Worm (Caenorhabditis elegans) whole organism, L2 larva: ENCODE measurements around the gene F55E10.1.

Experiments used
- C34F6.9 ChIP-seq: fragments of 150-350 bp; optimal IDR thresholded peaks from 2 replicates; lab custom pipeline; 2014; ENCODE audit warnings: missing biosample characterization, missing genetic modification characterization
- F13H6.1 ChIP-seq: sonication (generic microtip); optimal IDR thresholded peaks from 2 replicates; lab custom pipeline; 2016; ENCODE audit warnings: missing genetic modification characterization, missing compliant biosample characterization
- R02D3.7 ChIP-seq: fragments of 150-350 bp; optimal IDR thresholded peaks from 2 replicates; lab custom pipeline; 2014; ENCODE audit warnings: missing biosample characterization, missing genetic modification characterization
- Y55F3AM.14 ChIP-seq: fragments of 200-800 bp; sonication (Bioruptor generic); optimal IDR thresholded peaks from 2 replicates; lab custom pipeline; 2018; ENCODE audit warnings: mild to moderate bottlenecking, missing genetic modification characterization, missing compliant biosample characterization
- ZK546.5 ChIP-seq: sonication (generic microtip); optimal IDR thresholded peaks from 2 replicates; lab custom pipeline; 2017; ENCODE audit warnings: missing biosample characterization, missing genetic modification characterization
- alr-1 ChIP-seq: fragments of 150-350 bp; optimal IDR thresholded peaks from 2 replicates; lab custom pipeline; 2014; ENCODE audit warnings: missing biosample characterization, missing genetic modification characterization
- aly-2 ChIP-seq: fragments of 150-350 bp; optimal IDR thresholded peaks from 2 replicates; lab custom pipeline; 2014; ENCODE audit warnings: missing biosample characterization, missing genetic modification characterization
- ama-1 ChIP-seq: fragments of 150-350 bp; optimal IDR thresholded peaks from 2 replicates; lab custom pipeline; 2018; ENCODE audit warnings: inconsistent platforms
- blmp-1 ChIP-seq: sonication (generic microtip); optimal IDR thresholded peaks from 2 replicates; lab custom pipeline; 2017; ENCODE audit warnings: missing genetic modification characterization, mild to moderate bottlenecking, missing compliant biosample characterization, antibody characterized with exemption, moderate library complexity; ENCODE audit not compliant: insufficient read depth
- ceh-16 ChIP-seq: fragments of 150-350 bp; optimal IDR thresholded peaks from 2 replicates; lab custom pipeline; 2014; ENCODE audit warnings: missing biosample characterization, missing genetic modification characterization
- ceh-82 ChIP-seq: fragments of 150-350 bp; optimal IDR thresholded peaks from 2 replicates; lab custom pipeline; 2014; ENCODE audit warnings: missing biosample characterization, missing genetic modification characterization
- crh-2 ChIP-seq: sonication (generic microtip); optimal IDR thresholded peaks from 2 replicates; lab custom pipeline; 2017; ENCODE audit warnings: missing biosample characterization, missing genetic modification characterization
- elt-1 ChIP-seq: fragments of 150-350 bp; optimal IDR thresholded peaks from 2 replicates; lab custom pipeline; 2014; ENCODE audit warnings: missing biosample characterization, missing genetic modification characterization
- fos-1 ChIP-seq: fragments of 150-350 bp; optimal IDR thresholded peaks from 2 replicates; lab custom pipeline; 2014; ENCODE audit warnings: missing biosample characterization, missing genetic modification characterization
- gmeb-1 ChIP-seq: fragments of 150-350 bp; optimal IDR thresholded peaks from 2 replicates; lab custom pipeline; 2014; ENCODE audit warnings: missing biosample characterization, missing genetic modification characterization
- lin-11 ChIP-seq: fragments of 150-350 bp; sonication (generic microtip); optimal IDR thresholded peaks from 2 replicates; lab custom pipeline; 2014; ENCODE audit warnings: missing biosample characterization, missing genetic modification characterization, inconsistent platforms, mixed read lengths
- lin-13 ChIP-seq: fragments of 150-350 bp; optimal IDR thresholded peaks from 2 replicates; lab custom pipeline; 2014; ENCODE audit warnings: missing biosample characterization, missing genetic modification reagents, missing genetic modification characterization
- lsy-2 ChIP-seq, 2 experiments: fragments of 150-350 bp in 1 of 2; sonication (generic microtip) in 1 of 2; optimal IDR thresholded peaks; 2 replicates each; lab custom pipeline; 2014 to 2017; ENCODE audit warnings: missing biosample characterization in 2 of 2, missing genetic modification characterization in 2 of 2
- mab-5 ChIP-seq: fragments of 150-350 bp; optimal IDR thresholded peaks from 2 replicates; lab custom pipeline; 2014; ENCODE audit warnings: missing biosample characterization, missing genetic modification characterization
- mdl-1 ChIP-seq, 2 experiments: fragments of 150-350 bp in 1 of 2; sonication (generic microtip) in 1 of 2; optimal IDR thresholded peaks; 2 replicates each; lab custom pipeline; 2017; ENCODE audit warnings: missing biosample characterization in 2 of 2, missing genetic modification characterization in 2 of 2
- nhr-10 ChIP-seq: sonication (generic microtip); optimal IDR thresholded peaks from 2 replicates; lab custom pipeline; 2017; ENCODE audit warnings: missing biosample characterization, missing genetic modification characterization
- nhr-11 ChIP-seq: fragments of 150-350 bp; optimal IDR thresholded peaks from 2 replicates; lab custom pipeline; 2014; ENCODE audit warnings: missing biosample characterization, missing genetic modification characterization
- nhr-12 ChIP-seq: fragments of 150-350 bp; optimal IDR thresholded peaks from 2 replicates; lab custom pipeline; 2014; ENCODE audit warnings: missing biosample characterization, missing genetic modification characterization
- nhr-129 ChIP-seq: fragments of 150-350 bp; optimal IDR thresholded peaks from 2 replicates; lab custom pipeline; 2014; ENCODE audit warnings: missing biosample characterization, missing genetic modification characterization
- nhr-21 ChIP-seq: fragments of 150-350 bp; optimal IDR thresholded peaks from 2 replicates; lab custom pipeline; 2014; ENCODE audit warnings: missing biosample characterization, missing genetic modification characterization
- nhr-23 ChIP-seq: fragments of 150-350 bp; optimal IDR thresholded peaks from 2 replicates; lab custom pipeline; 2014; ENCODE audit warnings: missing biosample characterization, missing genetic modification reagents, missing genetic modification characterization
- nhr-25 ChIP-seq: fragments of 150-350 bp; sonication (generic microtip); optimal IDR thresholded peaks from 3 replicates; lab custom pipeline; 2014; ENCODE audit warnings: missing biosample characterization, missing genetic modification characterization
- nhr-6 ChIP-seq: fragments of 150-350 bp; optimal IDR thresholded peaks from 2 replicates; lab custom pipeline; 2014; ENCODE audit warnings: missing biosample characterization, missing genetic modification characterization
- nhr-77 ChIP-seq: fragments of 150-350 bp; optimal IDR thresholded peaks from 2 replicates; lab custom pipeline; 2014; ENCODE audit warnings: missing biosample characterization, missing genetic modification characterization
- peb-1 ChIP-seq: fragments of 150-350 bp; optimal IDR thresholded peaks from 2 replicates; lab custom pipeline; 2014; ENCODE audit warnings: missing biosample characterization, missing genetic modification characterization
- sma-3 ChIP-seq: sonication (generic microtip); optimal IDR thresholded peaks from 2 replicates; lab custom pipeline; 2016; ENCODE audit warnings: missing genetic modification reagents, missing genetic modification characterization, missing compliant biosample characterization
- sma-9 ChIP-seq, 2 experiments: fragments of 150-350 bp in 1 of 2; sonication (generic microtip) in 1 of 2; optimal IDR thresholded peaks; 2 replicates each; lab custom pipeline; 2014 to 2016; ENCODE audit warnings: missing genetic modification characterization in 2 of 2, mild to moderate bottlenecking in 1 of 2, missing biosample characterization in 1 of 2, missing compliant biosample characterization in 1 of 2, missing genetic modification reagents in 1 of 2, moderate library complexity in 1 of 2
- unc-39 ChIP-seq: fragments of 150-350 bp; optimal IDR thresholded peaks from 2 replicates; lab custom pipeline; 2014; ENCODE audit warnings: missing biosample characterization, missing genetic modification characterization
- unc-55 ChIP-seq: fragments of 150-350 bp; sonication (generic microtip); optimal IDR thresholded peaks from 3 replicates; lab custom pipeline; 2014; ENCODE audit warnings: missing biosample characterization, missing genetic modification reagents, missing genetic modification characterization
- unc-62 ChIP-seq: fragments of 150-350 bp; optimal IDR thresholded peaks from 2 replicates; lab custom pipeline; 2014; ENCODE audit warnings: missing biosample characterization, missing genetic modification reagents, missing genetic modification characterization
- zag-1 ChIP-seq: fragments of 150-350 bp; optimal IDR thresholded peaks from 2 replicates; lab custom pipeline; 2014; ENCODE audit warnings: missing biosample characterization, missing genetic modification characterization
- ztf-1 ChIP-seq: fragments of 200-800 bp; sonication (Bioruptor generic); conservative IDR thresholded peaks from 2 replicates; pipeline ENCODE4 v1.3.6; 2022; ENCODE audit warnings: missing genetic modification characterization, missing compliant biosample characterization
- ztf-4 ChIP-seq: fragments of 150-350 bp; optimal IDR thresholded peaks from 2 replicates; lab custom pipeline; 2014; ENCODE audit warnings: missing biosample characterization, missing genetic modification characterization

The F55E10.1 gene

DNA sequence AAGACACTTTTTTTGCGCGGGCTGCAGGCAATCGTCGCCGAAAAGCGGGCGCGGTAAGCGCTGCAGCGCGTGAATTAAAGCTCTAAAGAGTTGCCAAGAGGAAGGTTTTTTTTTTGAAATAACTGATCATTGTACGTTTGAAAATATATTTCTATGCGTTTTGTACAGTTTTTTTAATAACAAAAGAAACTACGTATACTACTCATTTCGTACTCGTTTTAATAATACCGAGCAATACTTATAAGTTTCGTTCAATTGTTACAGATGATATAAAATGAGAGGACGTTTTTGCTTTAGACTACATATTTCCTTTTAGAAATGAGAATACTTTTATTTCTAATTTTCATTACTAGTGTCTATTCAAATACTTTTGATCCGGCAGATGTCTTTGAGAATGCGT lies 30.1 kb downstream of the F55E10.1 start, which contains the start of gene nep-15:
Gene nep-15, plus strand, starts transcription at position 301 of the 400 bp plus-strand sequence.
- no peak for TF ChIP-seq nhr-21
- no peak for TF ChIP-seq nhr-23 (tag; lab: Kevin White, UChicago)
- TF ChIP-seq nhr-12 (tag; lab: Kevin White, UChicago): no peak
- no peak for TF ChIP-seq unc-62
- no peak for TF ChIP-seq nhr-11 (tag; lab: Kevin White, UChicago)
- no peak for TF ChIP-seq crh-2 (tag; lab: Kevin White, UChicago)
- TF ChIP-seq nhr-6: no peak
- TF ChIP-seq ztf-1: no peak
- TF ChIP-seq fos-1 (tag; lab: Kevin White, UChicago): no peak
- TF ChIP-seq C34F6.9 (tag; lab: Kevin White, UChicago): no peak

DNA sequence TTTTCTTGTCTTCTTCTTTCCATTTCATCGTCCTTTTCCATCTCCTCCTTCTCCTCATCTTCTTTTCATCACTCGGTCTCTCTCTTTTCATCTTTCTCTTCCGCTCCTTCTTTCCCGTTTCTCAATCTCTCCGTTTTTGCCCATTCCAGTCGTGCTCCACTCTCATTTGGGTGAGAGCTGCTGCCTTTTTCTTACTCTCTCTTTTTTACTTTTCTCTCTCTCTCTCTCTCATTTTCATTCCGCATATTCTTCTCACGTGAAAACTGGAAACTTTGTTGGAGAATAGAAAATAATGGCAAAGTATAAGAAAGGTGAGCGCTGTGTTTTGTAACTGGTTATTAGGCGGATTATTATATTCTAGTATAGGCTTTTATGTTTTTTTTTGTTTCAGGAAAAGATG lies 36.5 kb downstream of the F55E10.1 start, which contains the start of gene tbc-18:
Gene tbc-18, plus strand, starts transcription at position 246 of the 400 bp plus-strand sequence.
- TF ChIP-seq ceh-82 (no peak), elt-1 (tag; lab: Kevin White, UChicago) (no peak), crh-2 (tag; lab: Kevin White, UChicago) (peak; percentile 79), nhr-6 (peak; percentile 23), unc-55 (GFP tag; lab: Kevin White, UChicago) (peak; percentile 81), alr-1 (peak; percentile 34), zag-1 (tag; lab: Kevin White, UChicago) (peak; percentile 64), nhr-21 (peak; percentile 3), mdl-1 (tag; optimal IDR thresholded peaks at IDR 0.05; lab: Kevin White, UChicago) (peak in 1 of 2 experiments; percentile 48), sma-9 (GFP tag; optimal IDR thresholded peaks at IDR 0.05; lab: Kevin White, UChicago) (peak; percentile 45), sma-9 (tag; optimal IDR thresholded peaks at IDR 0.05; lab: Kevin White, UChicago) (no peak), nhr-129 (tag; lab: Kevin White, UChicago) (peak; percentile 52), F13H6.1 (tag; lab: Kevin White, UChicago) (peak; percentile 60), ZK546.5 (tag; lab: Kevin White, UChicago) (no peak), Y55F3AM.14 (peak; percentile 34), ceh-16 (no peak), lsy-2 (tag; optimal IDR thresholded peaks at IDR 0.05; lab: Kevin White, UChicago) (peak in 1 of 2 experiments; percentile 49), nhr-12 (tag; lab: Kevin White, UChicago) (no peak), C34F6.9 (tag; lab: Kevin White, UChicago) (peak; percentile 73), ztf-4 (tag; lab: Kevin White, UChicago) (peak; percentile 41)

DNA sequence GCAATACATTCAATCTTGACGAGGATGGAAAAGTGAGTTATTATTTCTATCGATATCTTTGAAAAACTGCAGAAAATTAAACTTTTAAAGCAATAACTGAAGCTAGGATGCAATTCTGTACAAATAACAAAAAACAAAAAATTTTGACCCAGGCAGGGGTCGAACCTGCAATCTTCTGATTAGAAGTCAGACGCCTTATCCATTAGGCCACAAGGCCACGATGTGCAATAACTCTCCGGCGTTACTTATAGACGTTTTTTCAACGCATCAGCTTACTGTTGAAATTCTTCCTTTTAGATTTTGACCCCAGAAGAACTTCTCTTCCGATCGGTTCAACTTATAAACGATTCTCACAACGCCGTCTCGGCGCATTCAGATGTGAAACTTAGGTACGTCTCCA lies 39.9 kb downstream of the F55E10.1 start:
- TF ChIP-seq unc-39 (no peak), nhr-129 (tag; lab: Kevin White, UChicago) (peak; percentile 49), sma-9 (GFP tag; optimal IDR thresholded peaks at IDR 0.05; lab: Kevin White, UChicago) (peak; percentile 40), sma-9 (tag; optimal IDR thresholded peaks at IDR 0.05; lab: Kevin White, UChicago) (no peak), fos-1 (tag; lab: Kevin White, UChicago) (peak; percentile 4), crh-2 (tag; lab: Kevin White, UChicago) (peak; percentile 54)

DNA sequence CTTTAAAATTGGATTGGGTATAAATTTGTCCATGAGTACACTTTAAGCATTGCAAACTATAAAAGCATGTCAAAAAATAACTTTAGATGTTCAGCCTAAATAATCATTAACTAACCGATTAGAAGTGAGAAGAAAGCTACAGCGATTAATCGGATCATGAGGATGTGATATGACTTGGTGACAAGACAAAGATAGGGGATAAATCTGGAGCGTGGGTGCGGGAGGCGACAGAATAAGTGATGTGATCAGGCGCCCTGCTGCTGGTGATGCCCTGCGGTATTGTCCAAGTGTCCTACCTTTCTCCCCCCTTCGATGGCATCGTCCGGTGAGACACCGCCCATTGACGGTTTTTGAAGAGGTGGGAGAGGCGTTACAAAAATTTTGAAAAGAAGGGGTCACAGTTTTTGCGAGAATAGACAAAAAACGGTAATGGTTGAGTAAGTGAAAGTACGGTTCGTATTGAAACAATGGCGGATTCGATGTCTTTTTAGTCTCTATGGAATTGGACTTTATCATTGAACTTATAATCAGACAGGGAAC lies 42.9 kb downstream of the F55E10.1 start, which contains the start of gene F41D9.2:
Gene F41D9.2, minus strand, starts transcription at position 304 of the 540 bp plus-strand sequence.
- TF ChIP-seq nhr-77 (tag; lab: Kevin White, UChicago): no peak
- peak; percentile 61 for TF ChIP-seq blmp-1 (tag; lab: Kevin White, UChicago)
- no peak for TF ChIP-seq zag-1 (tag; lab: Kevin White, UChicago)
- TF ChIP-seq unc-62: no peak

DNA sequence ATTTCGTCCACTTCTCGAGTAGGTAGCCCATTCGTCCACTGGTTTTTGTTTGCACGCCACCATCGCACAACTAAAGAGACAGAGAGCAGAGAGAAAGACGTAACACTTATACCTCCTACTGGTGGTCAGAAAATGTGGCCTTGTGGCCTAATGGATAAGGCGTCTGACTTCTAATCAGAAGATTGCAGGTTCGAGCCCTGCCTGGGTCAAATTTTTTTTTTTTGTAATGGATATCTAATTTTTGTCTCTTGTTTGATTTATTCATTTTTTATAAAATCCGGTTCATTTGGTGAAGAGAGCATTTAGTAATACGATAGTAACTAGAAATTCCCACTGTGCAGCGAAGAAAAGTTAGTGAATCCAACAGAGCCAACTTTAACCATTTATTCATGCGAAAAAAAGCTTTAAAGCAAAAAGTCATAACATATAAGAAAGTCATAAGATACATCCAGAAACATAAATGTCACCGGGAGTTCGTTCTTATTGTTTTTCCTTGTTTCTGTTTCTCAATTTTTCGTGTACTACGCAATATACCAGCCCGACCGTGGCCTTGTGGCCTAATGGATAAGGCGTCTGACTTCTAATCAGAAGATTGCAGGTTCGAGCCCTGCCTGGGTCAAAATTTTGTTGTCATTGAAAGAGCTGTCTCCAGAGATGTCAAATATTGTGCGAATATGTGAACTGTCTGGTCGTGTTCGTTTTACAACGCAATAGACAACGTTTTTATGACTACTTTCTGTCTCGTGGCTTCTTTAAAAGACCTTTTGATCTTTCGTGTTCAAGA lies 44.5 kb downstream of the F55E10.1 start:
- TF ChIP-seq lsy-2 (tag; optimal IDR thresholded peaks at IDR 0.05; lab: Kevin White, UChicago) (peak; percentile 15 to 52), peb-1 (tag; lab: Kevin White, UChicago) (no peak), ztf-4 (tag; lab: Kevin White, UChicago) (no peak), alr-1 (no peak), nhr-6 (no peak), mab-5 (tag; lab: Kevin White, UChicago) (no peak), fos-1 (tag; lab: Kevin White, UChicago) (peak; percentile 44), nhr-129 (tag; lab: Kevin White, UChicago) (peak; percentile 69), nhr-25 (tag; lab: Kevin White, UChicago) (no peak), gmeb-1 (tag; lab: Kevin White, UChicago) (no peak), ceh-16 (no peak), F13H6.1 (tag; lab: Kevin White, UChicago) (peak; percentile 10), crh-2 (tag; lab: Kevin White, UChicago) (peak; percentile 55), nhr-77 (tag; lab: Kevin White, UChicago) (no peak), ama-1 (lab: Kevin White, UChicago) (no peak), sma-3 (GFP tag; lab: Kevin White, UChicago) (no peak), lin-13 (GFP tag; lab: Kevin White, UChicago) (peak; percentile 36), R02D3.7 (tag; lab: Kevin White, UChicago) (no peak), nhr-10 (tag; lab: Kevin White, UChicago) (no peak), blmp-1 (tag; lab: Kevin White, UChicago) (no peak), nhr-21 (peak; percentile 48), elt-1 (tag; lab: Kevin White, UChicago) (no peak), nhr-11 (tag; lab: Kevin White, UChicago) (no peak), mdl-1 (tag; optimal IDR thresholded peaks at IDR 0.05; lab: Kevin White, UChicago) (no peak), sma-9 (GFP tag; optimal IDR thresholded peaks at IDR 0.05; lab: Kevin White, UChicago) (peak; percentile 53), sma-9 (tag; optimal IDR thresholded peaks at IDR 0.05; lab: Kevin White, UChicago) (no peak), aly-2 (tag; lab: Kevin White, UChicago) (no peak), lin-11 (no peak)
